Worm (Caenorhabditis elegans) whole organism, young adult: ENCODE results near the gene pars-1.

Source experiments
- B0019.2 ChIP-seq: fragments of 200-800 bp; sonication (Bioruptor generic); conservative IDR thresholded peaks from 2 replicates; pipeline ENCODE4 v1.3.6; 2022; ENCODE audit warnings: missing genetic modification reagents, missing genetic modification characterization, missing compliant biosample characterization
- C06A6.2 ChIP-seq: fragments of 200-800 bp; sonication (Bioruptor generic); conservative IDR thresholded peaks from 2 replicates; pipeline ENCODE4 v1.3.6; 2022; ENCODE audit warnings: missing genetic modification characterization, missing compliant biosample characterization
- F23B12.7 ChIP-seq: sonication (generic microtip); optimal IDR thresholded peaks from 2 replicates; lab custom pipeline; 2017; ENCODE audit warnings: missing genetic modification characterization, mild to moderate bottlenecking, missing compliant biosample characterization, antibody characterized with exemption, moderate library complexity; ENCODE audit not compliant: insufficient read depth
- F39B2.1 ChIP-seq: fragments of 200-800 bp; sonication (Bioruptor generic); IDR thresholded peaks from 2 replicates; pipeline ENCODE4 v1.3.6; 2022; ENCODE audit warnings: missing genetic modification reagents, missing genetic modification characterization, missing compliant biosample characterization
- F52B5.7 ChIP-seq: sonication (generic microtip); optimal IDR thresholded peaks from 2 replicates; lab custom pipeline; 2016; ENCODE audit warnings: mild to moderate bottlenecking, missing genetic modification characterization, missing compliant biosample characterization
- F55B11.4 ChIP-seq: sonication (generic microtip); optimal IDR thresholded peaks from 2 replicates; lab custom pipeline; 2016; ENCODE audit warnings: missing compliant biosample characterization, missing genetic modification characterization, borderline replicate concordance; ENCODE audit not compliant: insufficient read depth
- K11D2.4 ChIP-seq: fragments of 200-800 bp; sonication (Bioruptor generic); IDR thresholded peaks from 2 replicates; pipeline ENCODE4 v1.3.6; 2022; ENCODE audit warnings: missing genetic modification reagents, missing genetic modification characterization, missing compliant biosample characterization
- T07F8.4 ChIP-seq: sonication (generic microtip); optimal IDR thresholded peaks from 2 replicates; lab custom pipeline; 2016; ENCODE audit warnings: mild to moderate bottlenecking, missing genetic modification characterization, moderate library complexity, missing compliant biosample characterization
- Y53G8AR.9 ChIP-seq: fragments of 200-800 bp; sonication (Bioruptor generic); conservative IDR thresholded peaks from 2 replicates; pipeline ENCODE4 v1.3.6; 2022; ENCODE audit warnings: missing genetic modification reagents, missing genetic modification characterization, missing compliant biosample characterization
- Y56A3A.18 ChIP-seq: fragments of 200-800 bp; sonication (Bioruptor generic); IDR thresholded peaks from 2 replicates; pipeline ENCODE4 v1.3.6; 2022; ENCODE audit warnings: missing genetic modification reagents, missing genetic modification characterization, missing compliant biosample characterization
- Y67H2A.10 ChIP-seq: fragments of 200-800 bp; sonication (Bioruptor generic); conservative IDR thresholded peaks from 2 replicates; pipeline ENCODE4 v1.3.6; 2022; ENCODE audit warnings: missing genetic modification reagents, missing genetic modification characterization, missing compliant biosample characterization
- Y95B8A.8 ChIP-seq: fragments of 200-800 bp; sonication (Bioruptor generic); IDR thresholded peaks from 2 replicates; pipeline ENCODE4 v1.3.6; 2022; ENCODE audit warnings: missing genetic modification reagents, missing genetic modification characterization, missing compliant biosample characterization
- athp-1 ChIP-seq: sonication (generic microtip); optimal IDR thresholded peaks from 2 replicates; lab custom pipeline; 2017; ENCODE audit warnings: mild to moderate bottlenecking, missing genetic modification characterization, missing compliant biosample characterization
- cebp-1 ChIP-seq, 2 experiments: fragments of 200-800 bp in 1 of 2; sonication (Bioruptor generic) in 1 of 2; sonication (generic microtip) in 1 of 2; IDR thresholded peaks in 1 of 2; optimal IDR thresholded peaks in 1 of 2; 2 replicates each; pipeline versions ENCODE4 v1.3.6 to Lab custom; 2017 to 2022; ENCODE audit warnings: missing compliant biosample characterization in 2 of 2, missing genetic modification characterization in 2 of 2, mild to moderate bottlenecking in 1 of 2, missing genetic modification reagents in 1 of 2, moderate library complexity in 1 of 2
- cebp-2 ChIP-seq: fragments of 200-800 bp; sonication (Bioruptor generic); IDR thresholded peaks from 2 replicates; pipeline ENCODE4 v1.3.6; 2022; ENCODE audit warnings: missing genetic modification characterization, missing compliant biosample characterization
- ceh-79 ChIP-seq: sonication (generic microtip); optimal IDR thresholded peaks from 2 replicates; lab custom pipeline; 2017; ENCODE audit warnings: mild to moderate bottlenecking, missing genetic modification characterization, missing compliant biosample characterization
- die-1 ChIP-seq: sonication (generic microtip); optimal IDR thresholded peaks from 2 replicates; lab custom pipeline; 2016; ENCODE audit warnings: missing genotype, mild to moderate bottlenecking, missing genetic modification characterization, missing compliant biosample characterization
- dpff-1 ChIP-seq: sonication (generic microtip); optimal IDR thresholded peaks from 2 replicates; lab custom pipeline; 2017; ENCODE audit warnings: mild to moderate bottlenecking, missing genetic modification characterization, missing compliant biosample characterization
- egl-44 ChIP-seq: fragments of 200-800 bp; sonication (Bioruptor generic); IDR thresholded peaks from 2 replicates; pipeline ENCODE4 v1.3.6; 2022; ENCODE audit warnings: missing genetic modification reagents, missing genetic modification characterization, missing compliant biosample characterization
- egrh-3 ChIP-seq: fragments of 200-800 bp; sonication (Bioruptor generic); IDR thresholded peaks from 2 replicates; pipeline ENCODE4 v1.3.6; 2022; ENCODE audit warnings: missing genetic modification reagents, missing genetic modification characterization, missing compliant biosample characterization
- ekl-4 ChIP-seq: fragments of 200-800 bp; sonication (Bioruptor generic); IDR thresholded peaks from 2 replicates; pipeline ENCODE4 v1.3.6; 2022; ENCODE audit warnings: missing genetic modification reagents, missing genetic modification characterization, missing compliant biosample characterization
- fkh-3 ChIP-seq: sonication (generic microtip); optimal IDR thresholded peaks from 2 replicates; lab custom pipeline; 2016; ENCODE audit warnings: mild to moderate bottlenecking, missing genetic modification characterization, missing compliant biosample characterization
- hlh-12 ChIP-seq: sonication (generic microtip); optimal IDR thresholded peaks from 2 replicates; lab custom pipeline; 2016; ENCODE audit warnings: missing genetic modification characterization, missing compliant biosample characterization
- hrde-1 ChIP-seq: sonication (generic microtip); optimal IDR thresholded peaks from 2 replicates; lab custom pipeline; 2016; ENCODE audit warnings: missing genetic modification characterization, mild to moderate bottlenecking, missing compliant biosample characterization, moderate library complexity, missing genotype, missing genetic modification reagents, borderline replicate concordance
- let-607 ChIP-seq, 2 experiments: fragments of 200-800 bp in 1 of 2; sonication (Bioruptor generic) in 1 of 2; sonication (generic microtip) in 1 of 2; optimal IDR thresholded peaks; 2 replicates each; lab custom pipeline; 2016 to 2018; ENCODE audit warnings: mild to moderate bottlenecking in 2 of 2, missing compliant biosample characterization in 2 of 2, missing genetic modification characterization in 2 of 2, moderate library complexity in 2 of 2, missing genotype in 1 of 2
- lin-54 ChIP-seq: fragments of 200-800 bp; sonication (Bioruptor generic); optimal IDR thresholded peaks from 2 replicates; lab custom pipeline; 2018; ENCODE audit warnings: mild to moderate bottlenecking, missing genetic modification characterization, missing compliant biosample characterization
- lir-1 ChIP-seq: fragments of 200-800 bp; sonication (Bioruptor generic); conservative IDR thresholded peaks from 2 replicates; pipeline ENCODE4 v1.3.6; 2022; ENCODE audit warnings: missing genetic modification reagents, missing genetic modification characterization, missing compliant biosample characterization
- lsl-1 ChIP-seq: fragments of 200-800 bp; sonication (Bioruptor generic); optimal IDR thresholded peaks from 2 replicates; lab custom pipeline; 2018; ENCODE audit warnings: mild to moderate bottlenecking, missing genetic modification characterization, moderate library complexity, missing compliant biosample characterization
- lsy-27 ChIP-seq: sonication (generic microtip); optimal IDR thresholded peaks from 2 replicates; lab custom pipeline; 2017; ENCODE audit warnings: missing genetic modification characterization, mild to moderate bottlenecking, missing compliant biosample characterization, antibody characterized with exemption, missing genotype, borderline replicate concordance; ENCODE audit not compliant: insufficient read depth
- madf-10 ChIP-seq: sonication (generic microtip); optimal IDR thresholded peaks from 2 replicates; lab custom pipeline; 2016; ENCODE audit warnings: mild to moderate bottlenecking, missing genetic modification characterization, missing compliant biosample characterization
- madf-8 ChIP-seq: fragments of 200-800 bp; sonication (Bioruptor generic); conservative IDR thresholded peaks from 2 replicates; pipeline ENCODE4 v1.3.6; 2022; ENCODE audit warnings: missing genetic modification reagents, missing genetic modification characterization, missing compliant biosample characterization
- mel-28 ChIP-seq: sonication (generic microtip); optimal IDR thresholded peaks from 2 replicates; lab custom pipeline; 2016; ENCODE audit warnings: borderline replicate concordance, mild to moderate bottlenecking, missing genetic modification characterization, missing compliant biosample characterization
- mxl-1 ChIP-seq: sonication (generic microtip); optimal IDR thresholded peaks from 2 replicates; lab custom pipeline; 2016; ENCODE audit warnings: missing genetic modification characterization, missing compliant biosample characterization
- nhr-120 ChIP-seq: fragments of 200-800 bp; sonication (Bioruptor generic); IDR thresholded peaks from 2 replicates; pipeline ENCODE4 v1.3.6; 2022; ENCODE audit warnings: missing genetic modification characterization, missing compliant biosample characterization
- nhr-27 ChIP-seq: fragments of 200-800 bp; sonication (Bioruptor generic); optimal IDR thresholded peaks from 2 replicates; lab custom pipeline; 2018; ENCODE audit warnings: mild to moderate bottlenecking, missing genetic modification characterization, moderate library complexity, missing compliant biosample characterization
- nhr-80 ChIP-seq: sonication (generic microtip); optimal IDR thresholded peaks from 2 replicates; lab custom pipeline; 2016; ENCODE audit warnings: missing genetic modification characterization, missing compliant biosample characterization
- pbrm-1 ChIP-seq: fragments of 200-800 bp; sonication (Bioruptor generic); IDR thresholded peaks from 2 replicates; pipeline ENCODE4 v1.3.6; 2022; ENCODE audit warnings: missing genetic modification reagents, missing genetic modification characterization, missing compliant biosample characterization
- sdz-38 ChIP-seq: sonication (generic microtip); optimal IDR thresholded peaks from 2 replicates; lab custom pipeline; 2016; ENCODE audit warnings: missing genotype, missing genetic modification characterization, missing compliant biosample characterization
- sea-2 ChIP-seq: fragments of 200-800 bp; sonication (Bioruptor generic); IDR thresholded peaks from 2 replicates; pipeline ENCODE4 v1.3.6; 2022; ENCODE audit warnings: missing genetic modification characterization, missing compliant biosample characterization
- snpc-1.1 ChIP-seq: sonication (generic microtip); optimal IDR thresholded peaks from 2 replicates; lab custom pipeline; 2017; ENCODE audit warnings: missing genetic modification characterization, mild to moderate bottlenecking, missing compliant biosample characterization, antibody characterized with exemption, moderate library complexity, missing genotype, missing genetic modification reagents; ENCODE audit not compliant: insufficient read depth
- snpc-1.3 ChIP-seq: sonication (generic microtip); optimal IDR thresholded peaks from 2 replicates; lab custom pipeline; 2017; ENCODE audit warnings: missing genetic modification characterization, mild to moderate bottlenecking, missing compliant biosample characterization, antibody characterized with exemption, moderate library complexity, missing genotype, missing genetic modification reagents; ENCODE audit not compliant: insufficient read depth
- tbp1 ChIP-seq: fragments of 200-800 bp; sonication (Bioruptor generic); optimal IDR thresholded peaks from 2 replicates; lab custom pipeline; 2018; ENCODE audit warnings: mild to moderate bottlenecking, missing genetic modification characterization, missing compliant biosample characterization
- tbx-9 ChIP-seq: sonication (generic microtip); optimal IDR thresholded peaks from 2 replicates; lab custom pipeline; 2016; ENCODE audit warnings: borderline replicate concordance, missing genetic modification characterization, inconsistent platforms, missing compliant biosample characterization
- unc-62 ChIP-seq: fragments of 150-350 bp; optimal IDR thresholded peaks from 2 replicates; lab custom pipeline; 2014; ENCODE audit warnings: missing biosample characterization, missing genetic modification reagents, missing genetic modification characterization
- zim-3 ChIP-seq: sonication (generic microtip); optimal IDR thresholded peaks from 2 replicates; lab custom pipeline; 2017; ENCODE audit warnings: mild to moderate bottlenecking, missing genetic modification characterization, moderate library complexity, missing compliant biosample characterization
- ztf-28 ChIP-seq: fragments of 200-800 bp; sonication (Bioruptor generic); IDR thresholded peaks from 2 replicates; pipeline ENCODE4 v1.3.6; 2022; ENCODE audit warnings: missing genetic modification reagents, missing genetic modification characterization, missing compliant biosample characterization
- ztf-3 ChIP-seq: fragments of 200-800 bp; sonication (Bioruptor generic); optimal IDR thresholded peaks from 2 replicates; lab custom pipeline; 2018; ENCODE audit warnings: mild to moderate bottlenecking, missing genetic modification characterization, missing compliant biosample characterization
- ztf-6 ChIP-seq: fragments of 200-800 bp; sonication (Bioruptor generic); IDR thresholded peaks from 2 replicates; pipeline ENCODE4 v1.3.6; 2022; ENCODE audit warnings: missing genetic modification reagents, missing genetic modification characterization, missing compliant biosample characterization

The pars-1 gene

DNA sequence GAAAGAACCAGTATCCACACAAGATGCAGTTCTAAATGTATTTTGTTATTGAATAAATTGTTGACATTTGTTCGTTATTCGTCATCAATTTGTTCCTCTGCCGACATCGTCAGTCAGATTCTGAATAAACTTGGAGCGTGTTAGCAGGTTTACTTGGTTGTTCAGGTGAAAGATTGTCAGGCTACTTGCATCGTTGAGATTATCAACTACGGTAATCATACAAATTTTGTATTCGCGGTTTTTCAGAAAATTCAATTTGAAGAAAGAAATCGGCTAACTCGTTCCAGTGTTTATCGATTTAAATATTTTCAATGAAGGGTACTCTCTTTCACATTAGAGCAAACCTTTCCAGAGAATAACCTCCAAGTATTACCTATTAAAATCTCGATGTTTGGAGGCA lies 29.1 kb upstream of the pars-1 start, which contains the start of gene R151.2 (continued):
- no peak for TF ChIP-seq pbrm-1 (GFP tag; lab: Robert Waterston, UW)
- 0 out of 2 replicates have a peak, but pooled peaks have one; percentile 26 for TF ChIP-seq Y53G8AR.9 (GFP tag; lab: Robert Waterston, UW)
- TF ChIP-seq madf-8 (GFP tag; lab: Robert Waterston, UW): no peak
- TF ChIP-seq lin-54: peak; percentile 53
- TF ChIP-seq ceh-79 (tag; lab: Kevin White, UChicago): no peak
- TF ChIP-seq T07F8.4 (tag; lab: Kevin White, UChicago): no peak
- peak; percentile 45; the same call in 1 of the 2 replicates for TF ChIP-seq ekl-4 (GFP tag; lab: Robert Waterston, UW)
- no peak for TF ChIP-seq nhr-120
- TF ChIP-seq mel-28 (tag; lab: Kevin White, UChicago): no peak
- no peak for TF ChIP-seq tbx-9 (tag; lab: Kevin White, UChicago)
- no peak for TF ChIP-seq snpc-1.1 (tag; lab: Kevin White, UChicago)
- TF ChIP-seq unc-62 (GFP tag; lab: Kevin White, UChicago): no peak
- TF ChIP-seq ztf-28 (GFP tag; lab: Robert Waterston, UW): no peak
- no peak for TF ChIP-seq madf-10 (tag; lab: Kevin White, UChicago)
- no peak for TF ChIP-seq Y95B8A.8 (GFP tag; lab: Robert Waterston, UW)
- TF ChIP-seq egl-44 (GFP tag; lab: Robert Waterston, UW): 0 out of 2 replicates have a peak, but pooled peaks have one; percentile 35
- TF ChIP-seq cebp-2 (GFP tag; lab: Robert Waterston, UW): no peak
- TF ChIP-seq Y56A3A.18 (GFP tag; lab: Robert Waterston, UW): no peak
- TF ChIP-seq C06A6.2: no peak
- TF ChIP-seq B0019.2 (GFP tag; lab: Robert Waterston, UW): no peak
- TF ChIP-seq nhr-80 (tag; lab: Kevin White, UChicago): no peak
- TF ChIP-seq ztf-6 (GFP tag; lab: Robert Waterston, UW): no peak
- TF ChIP-seq hrde-1: peak; percentile 77
- TF ChIP-seq ztf-3 (GFP tag; lab: Kevin White, UChicago): no peak
- TF ChIP-seq fkh-3: no peak
- no peak for TF ChIP-seq lir-1 (GFP tag; lab: Robert Waterston, UW)
- no peak for TF ChIP-seq tbp1 (GFP tag; lab: Kevin White, UChicago)
- TF ChIP-seq snpc-1.3 (tag; lab: Kevin White, UChicago): no peak
- no peak for TF ChIP-seq let-607 (tag; optimal IDR thresholded peaks at IDR 0.05; lab: Kevin White, UChicago)
- no peak for TF ChIP-seq K11D2.4 (GFP tag; lab: Robert Waterston, UW)
- no peak for TF ChIP-seq lsy-27
- no peak for TF ChIP-seq sdz-38 (tag; lab: Kevin White, UChicago)
- no peak for TF ChIP-seq Y67H2A.10 (GFP tag; lab: Robert Waterston, UW)
- TF ChIP-seq egrh-3 (GFP tag; lab: Robert Waterston, UW): no peak
- no peak for TF ChIP-seq mxl-1 (tag; lab: Kevin White, UChicago)
- no peak for TF ChIP-seq zim-3
- no peak for TF ChIP-seq hlh-12 (tag; lab: Kevin White, UChicago)
- no peak for TF ChIP-seq nhr-27 (tag; lab: Kevin White, UChicago)
- TF ChIP-seq F52B5.7 (tag; lab: Kevin White, UChicago): no peak
- no peak for TF ChIP-seq F55B11.4
- TF ChIP-seq cebp-1 (GFP tag; IDR thresholded peaks at IDR 0.05; lab: Robert Waterston, UW): no peak
- TF ChIP-seq cebp-1 (tag; optimal IDR thresholded peaks at IDR 0.05; lab: Kevin White, UChicago): no peak
- peak; percentile 12 for TF ChIP-seq athp-1 (tag; lab: Kevin White, UChicago)
- no peak for TF ChIP-seq F39B2.1 (GFP tag; lab: Robert Waterston, UW)
- no peak for TF ChIP-seq dpff-1
- TF ChIP-seq die-1 (tag; lab: Kevin White, UChicago): no peak
- no peak for TF ChIP-seq sea-2
- no peak for TF ChIP-seq F23B12.7 (tag; lab: Kevin White, UChicago)
- peak; percentile 42 for TF ChIP-seq lsl-1 (GFP tag; lab: Kevin White, UChicago)
